Worm (Caenorhabditis elegans) whole organism, dauer: ENCODE results near the gene dgk-1.
A peak's percentile ranks its signal among the peaks of the same experiment; 100 is the strongest.

ENCODE experiments used
- unc-62 ChIP-seq: sonication (generic microtip); optimal IDR thresholded peaks from 2 replicates; lab custom pipeline; 2017; ENCODE audit warnings: missing biosample characterization, missing genetic modification reagents, missing genetic modification characterization

dgk-1 gene

DNA sequence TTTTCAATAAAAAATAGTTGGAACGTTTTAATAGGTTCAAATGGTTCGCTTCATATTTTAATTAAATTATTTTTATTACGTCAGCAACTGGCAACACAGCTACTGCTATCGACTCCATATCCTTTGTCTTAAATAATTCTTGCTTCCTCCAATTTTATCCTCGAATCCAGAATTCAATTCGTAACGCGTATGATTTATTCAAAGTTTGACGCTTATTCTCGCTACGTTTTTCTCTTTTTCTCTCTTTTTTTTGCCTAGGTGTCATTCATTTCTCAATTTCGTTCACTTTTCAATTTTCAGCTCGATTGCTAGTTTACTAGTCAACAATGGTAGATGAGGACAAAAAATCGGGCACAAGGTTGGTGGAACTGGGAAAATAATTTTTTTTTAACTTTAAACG lies 40.8 kb downstream of the dgk-1 start, which contains the start of gene arr-1:
Gene arr-1 (plus strand): TSS at position 301 of the 400 bp plus-strand sequence.
- TF ChIP-seq unc-62 (GFP tag; lab: Kevin White, UChicago): no peak

DNA sequence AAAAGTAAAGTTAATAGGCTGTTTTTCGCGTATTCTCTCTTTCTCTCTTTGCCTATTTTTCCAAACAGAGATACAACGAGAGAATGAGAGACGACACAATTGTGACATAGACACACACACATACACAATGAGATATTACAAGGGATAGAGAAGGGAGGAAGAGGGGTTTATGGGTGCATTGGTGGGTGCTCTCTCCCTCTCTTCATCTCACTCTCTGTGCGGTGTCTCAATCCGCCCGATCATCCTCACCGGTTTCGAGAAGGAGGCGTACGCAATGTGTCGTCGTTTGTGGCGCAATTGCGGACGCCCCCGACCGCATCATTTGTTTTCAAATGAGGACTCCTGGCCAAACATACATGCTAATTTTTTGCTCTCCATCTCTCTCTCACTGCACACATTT lies 41.8 kb downstream of the dgk-1 start:
- peak; percentile 35 for TF ChIP-seq unc-62 (GFP tag; lab: Kevin White, UChicago)

DNA sequence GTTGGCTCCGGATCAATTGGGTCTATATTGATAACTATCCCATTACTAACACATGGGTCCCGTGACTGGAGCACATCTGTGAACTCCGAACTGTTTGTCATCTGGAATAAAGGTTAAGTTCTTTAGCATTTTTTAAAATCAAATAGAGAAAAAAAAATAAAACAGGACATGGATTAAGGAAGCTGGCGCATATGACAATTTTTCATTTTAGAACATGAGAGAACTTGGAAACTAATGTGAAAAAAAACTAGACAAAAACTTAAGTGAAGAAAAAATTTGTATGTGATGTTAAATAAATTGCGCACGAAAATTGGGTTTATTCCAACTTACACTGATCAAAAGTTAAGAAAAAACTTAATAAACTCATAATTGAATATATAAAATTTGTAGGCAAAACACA lies 42.5 kb downstream of the dgk-1 start, which contains the start of gene sms-2:
Gene sms-2 (minus strand): TSS at position 101 of the 400 bp plus-strand sequence.
- TF ChIP-seq unc-62 (GFP tag; lab: Kevin White, UChicago): no peak

DNA sequence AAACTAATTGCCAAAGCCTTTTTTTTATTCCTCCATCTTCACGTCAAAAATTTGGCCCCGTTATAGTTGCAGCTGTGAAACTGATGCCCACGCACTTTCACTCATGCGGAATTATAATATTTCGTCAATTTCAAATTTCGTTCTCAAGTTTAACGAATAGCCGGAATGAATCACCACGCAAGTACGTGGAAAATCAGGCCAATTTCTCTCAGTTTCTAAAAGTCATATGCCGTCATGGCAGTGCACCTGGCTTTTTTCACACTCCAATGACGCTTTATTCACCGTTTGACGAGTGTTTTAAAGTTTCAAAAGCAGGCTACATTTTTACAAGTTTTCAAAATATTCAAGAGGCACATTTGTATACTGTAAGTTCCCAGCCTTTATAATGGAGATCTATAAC lies 43.4 kb downstream of the dgk-1 start:
- TF ChIP-seq unc-62 (GFP tag; lab: Kevin White, UChicago): no peak

DNA sequence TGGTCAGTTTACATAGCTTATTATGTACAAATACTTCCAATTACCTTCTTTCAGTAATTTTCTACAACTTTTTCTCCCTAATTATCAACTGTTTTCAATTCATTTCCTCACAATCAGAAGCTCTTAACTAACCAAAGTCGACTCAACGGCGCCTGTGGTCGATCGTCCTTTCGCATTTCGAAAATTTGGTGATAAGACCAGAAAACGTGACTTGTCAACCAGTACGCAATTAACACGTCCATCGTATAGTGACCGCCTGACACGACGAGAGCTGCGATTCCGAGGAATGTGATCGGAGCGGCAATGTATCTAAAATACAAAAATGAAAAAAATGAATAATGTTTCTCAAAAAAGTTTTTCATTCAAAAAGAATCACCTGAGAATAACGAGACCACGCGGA lies 45.6 kb downstream of the dgk-1 start:
- TF ChIP-seq unc-62 (GFP tag; lab: Kevin White, UChicago): no peak

DNA sequence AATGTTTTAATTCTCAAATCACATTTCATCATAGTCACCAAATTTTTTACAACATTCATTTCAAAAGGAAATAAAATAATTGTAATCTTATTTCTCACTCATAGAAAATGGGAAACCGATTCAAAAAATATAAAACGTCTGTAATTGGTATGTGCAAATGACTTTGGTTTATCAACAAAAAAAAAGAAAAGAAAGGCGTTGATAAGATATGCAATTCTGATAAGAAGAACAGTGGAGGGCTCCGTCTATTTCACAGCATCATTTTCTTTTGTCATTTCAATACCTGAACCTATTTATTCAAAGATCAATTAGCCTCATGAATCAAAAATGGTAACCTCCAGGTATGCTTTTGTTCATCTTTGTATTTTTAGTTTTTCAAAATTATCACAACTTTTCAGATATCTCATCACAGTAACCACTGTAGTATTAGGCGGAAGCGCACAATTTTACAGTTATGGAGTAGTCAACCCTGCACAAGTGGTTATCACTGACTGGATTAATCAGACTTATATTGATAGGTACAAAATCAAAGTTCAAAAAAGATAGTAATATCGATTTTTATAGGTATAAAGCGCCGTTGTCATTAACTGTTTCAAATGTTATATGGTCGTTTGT lies 52.9 kb downstream of the dgk-1 start, which contains the start of gene F53H8.3:
Gene F53H8.3 (plus strand): TSS at position 275 of the 615 bp plus-strand sequence.
- no peak for TF ChIP-seq unc-62 (GFP tag; lab: Kevin White, UChicago)

DNA sequence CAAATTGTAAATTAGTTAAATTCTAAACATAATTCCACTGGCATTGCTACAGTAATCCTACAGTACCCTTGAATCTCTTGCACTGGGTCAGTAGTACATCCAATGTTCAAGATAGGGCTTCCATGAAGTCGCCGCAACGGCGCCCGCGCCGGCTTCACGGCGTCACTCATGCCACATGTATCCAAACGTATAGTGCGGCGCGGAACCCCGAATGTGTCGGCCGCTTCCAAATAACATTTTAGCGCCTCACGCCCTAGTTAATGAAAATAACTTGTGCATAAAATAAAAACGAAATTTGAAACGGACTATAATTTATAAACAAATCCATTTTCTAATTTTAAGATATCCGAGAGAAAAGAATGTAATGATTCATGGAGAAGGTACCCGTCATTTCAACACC lies 55.2 kb downstream of the dgk-1 start:
- no peak for TF ChIP-seq unc-62 (GFP tag; lab: Kevin White, UChicago)
